Fruit fly (Drosophila melanogaster): Measurements from ENCODE around the gene Arpc4.

The Arpc4 gene

dm6 chr2L:6169119-6169518 is 44.2 kb downstream of the Arpc4 start:
- TF ChIP-seq psq (GFP tag; optimal IDR thresholded peaks at IDR 0.05) (no peak), dl (GFP tag; optimal IDR thresholded peaks at IDR 0.05; ENCODE audit: insufficient read depth in 1 of 2, partially characterized antibody in 2 of 2) (no peak), Abd-B (GFP tag; optimal IDR thresholded peaks at IDR 0.05) (no peak), Dfd (GFP tag; optimal IDR thresholded peaks at IDR 0.05) (peak; percentile 86), h (GFP tag; optimal IDR thresholded peaks at IDR 0.05) (no peak)

dm6 chr2L:6171166-6171565 is 46.2 kb downstream of the Arpc4 start:
- TF ChIP-seq br (GFP tag; optimal IDR thresholded peaks at IDR 0.05) = no peak

dm6 chr2L:6172996-6173395 is 48.1 kb downstream of the Arpc4 start:
- TF ChIP-seq brk (GFP tag; optimal IDR thresholded peaks at IDR 0.05) (no peak), N (GFP tag; optimal IDR thresholded peaks at IDR 0.05) (no peak), Dif (GFP tag; optimal IDR thresholded peaks at IDR 0.05; ENCODE audit: partially characterized antibody) (no peak), fru (GFP tag; optimal IDR thresholded peaks at IDR 0.05) (no peak), sage (GFP tag; optimal IDR thresholded peaks at IDR 0.05) (no peak), Rel (GFP tag; optimal IDR thresholded peaks at IDR 0.05) (no peak), Rel (tag; optimal IDR thresholded peaks at IDR 0.05) (no peak), OdsH (GFP tag; optimal IDR thresholded peaks at IDR 0.05) (no peak), pan (optimal IDR thresholded peaks at IDR 0.05) (no peak), foxo (GFP tag; optimal IDR thresholded peaks at IDR 0.05) (no peak), dl (GFP tag; optimal IDR thresholded peaks at IDR 0.05; ENCODE audit: insufficient read depth in 1 of 2, partially characterized antibody in 2 of 2) (no peak), ey (GFP tag; optimal IDR thresholded peaks at IDR 0.05) (no peak), dmrt93B (GFP tag; optimal IDR thresholded peaks at IDR 0.05) (no peak), CrebA (GFP tag; optimal IDR thresholded peaks at IDR 0.05; ENCODE audit: borderline replicate concordance) (no peak), Vsx2 (GFP tag; optimal IDR thresholded peaks at IDR 0.05; ENCODE audit: partially characterized antibody) (no peak)
